Worm (Caenorhabditis elegans) whole organism, L2 larva: ENCODE measurements around the gene F21E9.2.

Source experiments
- ama-1 ChIP-seq: fragments of 150-350 bp; optimal IDR thresholded peaks from 2 replicates; lab custom pipeline; 2018; ENCODE audit warnings: inconsistent platforms
- ceh-82 ChIP-seq: fragments of 150-350 bp; optimal IDR thresholded peaks from 2 replicates; lab custom pipeline; 2014; ENCODE audit warnings: missing biosample characterization, missing genetic modification characterization
- egl-27 ChIP-seq: sonication (generic microtip); optimal IDR thresholded peaks from 3 replicates; lab custom pipeline; 2017; ENCODE audit warnings: missing biosample characterization, missing genetic modification reagents, missing genetic modification characterization
- nhr-77 ChIP-seq: fragments of 150-350 bp; optimal IDR thresholded peaks from 2 replicates; lab custom pipeline; 2014; ENCODE audit warnings: missing biosample characterization, missing genetic modification characterization
- unc-62 ChIP-seq: fragments of 150-350 bp; optimal IDR thresholded peaks from 2 replicates; lab custom pipeline; 2014; ENCODE audit warnings: missing biosample characterization, missing genetic modification reagents, missing genetic modification characterization
- zag-1 ChIP-seq: fragments of 150-350 bp; optimal IDR thresholded peaks from 2 replicates; lab custom pipeline; 2014; ENCODE audit warnings: missing biosample characterization, missing genetic modification characterization
- ztf-11 ChIP-seq: sonication (generic microtip); optimal IDR thresholded peaks from 2 replicates; lab custom pipeline; 2017; ENCODE audit warnings: missing biosample characterization, missing genetic modification characterization

DNA sequence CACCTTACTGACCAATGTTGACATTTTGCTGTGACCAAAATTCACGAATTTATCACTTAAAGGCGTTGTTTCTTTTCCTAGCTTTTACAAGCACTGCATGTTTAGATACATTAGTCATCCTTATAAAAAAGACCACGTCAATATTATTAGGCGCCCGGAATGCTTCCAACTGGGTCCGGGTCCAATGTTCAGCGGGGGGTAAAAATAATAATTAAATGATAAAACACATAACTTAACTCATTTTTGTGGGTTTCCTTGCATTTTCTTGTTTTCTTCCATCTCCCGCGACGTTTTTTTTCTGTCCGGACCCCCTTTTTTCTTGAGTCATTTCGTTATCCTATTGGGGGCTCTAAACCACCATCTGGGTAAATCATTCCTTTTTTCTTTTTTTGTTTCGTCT is 36.3 kb downstream of the F21E9.2 start:
- TF ChIP-seq ztf-11 (tag; lab: Kevin White, UChicago) (no peak), ama-1 (lab: Kevin White, UChicago) (no peak), unc-62 (GFP tag; lab: Kevin White, UChicago) (no peak), nhr-77 (no peak), ceh-82 (no peak), egl-27 (tag; lab: Kevin White, UChicago) (no peak), zag-1 (no peak)
